Fruit fly (Drosophila melanogaster) whole organism, larva: ENCODE measurements around the gene Marf1.

ENCODE experiments used
- noc ChIP-seq: fragments of 200-800 bp; sonication (Bioruptor generic); optimal IDR thresholded peaks from 3 replicates; lab custom pipeline; 2019; ENCODE audit warnings: missing biosample characterization, mild to moderate bottlenecking, missing genetic modification characterization, moderate library complexity

Gene Marf1

DNA sequence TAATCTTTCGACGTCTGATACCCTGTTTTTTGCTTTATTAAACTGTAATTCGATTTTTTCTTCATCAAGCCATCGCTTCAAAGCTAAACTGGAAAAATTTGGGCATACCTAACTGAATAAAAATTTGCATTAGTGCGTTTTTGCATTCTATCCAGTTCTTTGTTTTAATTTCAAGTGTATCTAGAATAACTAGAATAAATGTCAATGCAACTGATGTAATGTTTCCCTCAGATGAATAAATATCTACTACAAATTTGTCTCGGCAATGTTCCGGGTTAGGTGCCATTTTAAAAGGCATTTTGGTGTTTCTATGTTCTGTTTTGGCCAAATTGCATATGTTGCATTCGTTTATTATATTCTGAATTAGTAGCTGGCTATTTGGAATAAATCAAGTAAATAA is at the start of gene Marf1:
Gene Marf1 (plus strand): TSS at position 301 of the 400 bp plus-strand sequence.
- no peak for TF ChIP-seq noc (tag; lab: Kevin White, UChicago)

DNA sequence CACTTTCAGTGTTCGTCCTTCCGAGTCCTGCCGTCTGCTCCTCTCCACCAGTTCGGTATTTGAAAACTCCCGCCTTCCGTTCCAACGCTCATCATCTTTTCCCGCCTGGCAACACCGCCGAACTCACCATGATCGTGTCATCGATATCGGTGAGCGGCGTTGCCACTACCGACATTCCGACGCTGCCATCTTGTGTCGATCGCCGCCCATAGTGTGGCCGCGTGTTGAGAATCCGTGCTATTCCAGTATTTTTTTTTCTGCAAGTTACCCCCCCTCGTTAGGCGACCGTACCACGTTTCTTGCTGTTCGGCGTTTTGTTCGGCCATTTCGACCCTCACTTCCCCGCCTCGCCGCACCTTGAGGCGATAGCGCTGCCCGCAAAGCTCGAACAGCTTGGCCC is 47.5 kb upstream of the Marf1 start:
- TF ChIP-seq noc (tag; lab: Kevin White, UChicago), result no peak

DNA sequence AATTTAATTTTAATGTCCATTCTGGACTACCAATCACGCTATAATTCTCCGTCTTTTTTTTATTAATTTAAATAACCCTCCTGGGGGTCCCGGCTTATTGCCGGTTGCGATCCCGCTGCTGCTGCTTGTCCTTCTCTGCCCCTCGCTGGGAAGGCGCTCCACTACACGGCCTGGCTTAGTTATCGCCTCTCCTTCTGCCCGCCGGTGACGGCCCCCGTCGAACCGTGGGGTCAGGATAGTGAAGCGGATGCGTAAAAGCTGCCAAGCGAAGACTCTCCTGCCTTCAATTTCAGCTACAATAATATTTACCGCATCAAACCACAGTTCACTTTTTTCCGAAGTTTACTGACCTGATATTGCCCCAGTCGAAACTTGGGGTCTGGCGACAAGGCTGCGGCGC is 26.7 kb upstream of the Marf1 start:
- no peak for TF ChIP-seq noc (tag; lab: Kevin White, UChicago)

DNA sequence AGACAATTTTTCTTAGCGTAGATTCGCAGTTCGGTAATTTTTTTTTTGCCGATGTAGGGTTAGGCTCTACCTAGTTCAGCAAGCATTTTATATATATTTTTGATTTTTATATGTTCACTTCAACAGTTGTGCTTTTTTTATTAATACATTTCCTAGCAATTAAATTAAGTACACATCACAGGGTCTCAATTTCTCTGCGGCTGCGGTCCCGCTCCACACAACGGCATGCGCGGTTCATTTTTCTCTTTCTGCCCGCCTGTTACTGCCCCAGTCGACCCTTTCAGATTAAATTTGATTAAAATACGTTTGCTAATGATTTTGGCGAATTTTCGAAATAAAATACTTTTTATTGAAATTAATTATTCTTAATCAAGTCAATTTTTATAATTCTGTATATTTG is 15.8 kb upstream of the Marf1 start:
- no peak for TF ChIP-seq noc (tag; lab: Kevin White, UChicago)

DNA sequence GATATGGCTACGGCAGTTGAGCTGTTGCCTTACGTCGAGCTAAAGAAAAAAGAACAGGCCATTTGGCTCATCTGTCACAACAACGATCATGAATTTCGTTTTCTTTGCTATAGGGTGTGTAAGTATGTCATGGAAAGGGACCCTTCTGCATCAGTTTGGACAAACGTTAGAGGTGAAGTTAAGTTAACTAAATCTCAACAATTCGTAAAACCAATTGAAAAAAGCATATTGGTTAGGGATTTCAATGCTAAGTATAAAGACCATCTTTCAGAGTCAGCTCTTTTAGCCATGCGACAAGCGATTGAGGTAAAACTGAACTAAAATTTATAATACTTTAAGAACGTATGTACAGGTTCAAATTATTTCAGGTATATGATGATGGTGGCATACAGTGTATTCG is 58.3 kb downstream of the Marf1 start:
- no peak for TF ChIP-seq noc (tag; lab: Kevin White, UChicago)

DNA sequence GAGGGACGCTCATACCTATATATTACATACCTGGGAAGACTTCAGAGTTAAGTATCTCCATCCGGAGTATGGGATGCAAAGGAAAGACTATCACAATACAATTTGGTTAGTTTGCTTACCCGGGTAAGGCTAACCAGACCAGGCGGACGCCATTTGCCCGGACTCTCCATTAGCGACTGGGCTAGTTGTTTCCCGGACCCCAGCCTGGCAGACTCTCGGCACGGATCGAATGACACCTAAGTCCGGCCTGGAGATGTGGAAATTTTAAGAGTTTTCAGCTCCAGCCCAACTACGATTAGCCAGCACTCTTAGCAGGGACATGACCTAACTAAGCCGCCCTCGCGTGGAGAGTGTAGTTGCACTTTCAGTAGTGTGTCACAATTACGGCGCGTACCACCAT is 82.1 kb downstream of the Marf1 start:
- TF ChIP-seq noc (tag; lab: Kevin White, UChicago), result no peak
